Worm (Caenorhabditis elegans) whole organism, midembryonic: ENCODE measurements around the gene R12B2.2.

Source experiments
- flt-1 ChIP-seq: fragments of 200-800 bp; sonication (Bioruptor generic); IDR thresholded peaks from 2 replicates; pipeline ENCODE4 v1.3.6; 2022; ENCODE audit warnings: missing genetic modification characterization, missing compliant biosample characterization
- klf-2 ChIP-seq: fragments of 200-800 bp; sonication (Bioruptor generic); conservative IDR thresholded peaks from 2 replicates; pipeline ENCODE4 v1.3.6; 2022; ENCODE audit warnings: missing genetic modification reagents, missing genetic modification characterization, missing compliant biosample characterization
- ztf-23 ChIP-seq: fragments of 200-800 bp; sonication (Bioruptor generic); IDR thresholded peaks from 2 replicates; pipeline ENCODE4 v1.3.6; 2022; ENCODE audit warnings: missing genetic modification reagents, missing genetic modification characterization, missing compliant biosample characterization

- no peak for TF ChIP-seq flt-1 (GFP tag; lab: Robert Waterston, UW)
- TF ChIP-seq ztf-23 (GFP tag; lab: Robert Waterston, UW): no peak
- no peak for TF ChIP-seq klf-2 (GFP tag; lab: Robert Waterston, UW)
Observed at ce11 chrIII:5814799-5815198, 8.0 kb downstream of the R12B2.2 start, which contains the start of gene R12B2.7.
